Worm (Caenorhabditis elegans): ENCODE data around the gene oac-5.

- TF ChIP-seq him-1 (tag; optimal IDR thresholded peaks at IDR 0.05) (no peak), dao-5 (tag; optimal IDR thresholded peaks at IDR 0.05) (no peak), W03F9.2 (tag; optimal IDR thresholded peaks at IDR 0.05) (no peak)
Measured at ce11 chrV:16298669-16299068, 6.2 kb downstream of the oac-5 start, which contains the start of gene srbc-84.
